Fruit fly (Drosophila melanogaster) whole organism, embryonic: ENCODE measurements around the gene CG17754.

Source experiments
- CG1024 ChIP-seq: fragments of 200-800 bp; sonication (Bioruptor generic); IDR thresholded peaks from 2 replicates; pipeline ENCODE4 v1.3.6; 2022; ENCODE audit warnings: missing biosample characterization, missing genetic modification characterization
- CG10654 ChIP-seq: fragments of 200-800 bp; sonication (Bioruptor generic); optimal IDR thresholded peaks from 2 replicates; lab custom pipeline; 2016; ENCODE audit warnings: missing biosample characterization, missing genetic modification characterization
- CG11398 ChIP-seq: fragments of 200-800 bp; sonication (Bioruptor generic); optimal IDR thresholded peaks from 2 replicates; lab custom pipeline; 2016; ENCODE audit warnings: missing biosample characterization, missing genetic modification characterization
- CG11456 ChIP-seq: fragments of 200-800 bp; sonication (Bioruptor generic); IDR thresholded peaks from 3 replicates; pipeline ENCODE4 v1.3.6; 2022; ENCODE audit warnings: missing biosample characterization, missing genetic modification characterization
- CG11723 ChIP-seq: fragments of 200-800 bp; sonication (Bioruptor generic); optimal IDR thresholded peaks from 2 replicates; lab custom pipeline; 2017; ENCODE audit warnings: missing biosample characterization, mild to moderate bottlenecking, missing genetic modification characterization
- CG12104 ChIP-seq: fragments of 200-800 bp; sonication (Bioruptor generic); optimal IDR thresholded peaks from 3 replicates; lab custom pipeline; 2016; ENCODE audit warnings: missing biosample characterization, missing genetic modification characterization
- CG12236 ChIP-seq: fragments of 200-800 bp; sonication (Bioruptor generic); optimal IDR thresholded peaks from 2 replicates; lab custom pipeline; 2016; ENCODE audit warnings: missing biosample characterization, missing genetic modification characterization
- CG1233 ChIP-seq: fragments of 200-800 bp; sonication (Bioruptor generic); optimal IDR thresholded peaks from 4 replicates; lab custom pipeline; 2018; ENCODE audit warnings: missing biosample characterization, mild to moderate bottlenecking, missing genetic modification characterization
- CG13624 ChIP-seq: fragments of 200-800 bp; sonication (Bioruptor generic); optimal IDR thresholded peaks from 2 replicates; lab custom pipeline; 2016; ENCODE audit warnings: missing biosample characterization, missing genetic modification characterization
- CG15011 ChIP-seq: fragments of 200-800 bp; sonication (Bioruptor generic); optimal IDR thresholded peaks from 3 replicates; lab custom pipeline; 2018; ENCODE audit warnings: missing biosample characterization, mild to moderate bottlenecking, missing genetic modification characterization
- CG16813 ChIP-seq: fragments of 200-800 bp; sonication (Bioruptor generic); IDR thresholded peaks from 3 replicates; pipeline ENCODE4 v1.3.6; 2022; ENCODE audit warnings: missing biosample characterization, missing genetic modification characterization; ENCODE audit not compliant: partially characterized antibody
- CG16863 ChIP-seq: fragments of 200-800 bp; sonication (Bioruptor generic); optimal IDR thresholded peaks from 3 replicates; lab custom pipeline; 2016; ENCODE audit warnings: missing biosample characterization, missing genetic modification characterization
- CG2199 ChIP-seq: fragments of 200-800 bp; sonication (Bioruptor generic); IDR thresholded peaks from 3 replicates; pipeline ENCODE4 v1.3.6; 2022; ENCODE audit warnings: missing biosample characterization, missing genetic modification characterization
- CG2678 ChIP-seq: fragments of 200-800 bp; sonication (Bioruptor generic); optimal IDR thresholded peaks from 3 replicates; lab custom pipeline; 2019; ENCODE audit warnings: missing biosample characterization, mild to moderate bottlenecking, missing genetic modification characterization, moderate library complexity
- CG32532 ChIP-seq: fragments of 200-800 bp; sonication (Bioruptor generic); IDR thresholded peaks from 2 replicates; pipeline ENCODE4 v1.3.6; 2022; ENCODE audit warnings: missing biosample characterization, missing genetic modification characterization
- CG4282 ChIP-seq: fragments of 200-800 bp; sonication (Bioruptor generic); optimal IDR thresholded peaks from 2 replicates; lab custom pipeline; 2016; ENCODE audit warnings: missing biosample characterization, missing genetic modification characterization
- CG4424 ChIP-seq: fragments of 200-800 bp; sonication (Bioruptor generic); optimal IDR thresholded peaks from 3 replicates; lab custom pipeline; 2016; ENCODE audit warnings: missing biosample characterization, missing genetic modification characterization
- CG4730 ChIP-seq: fragments of 200-800 bp; sonication (Bioruptor generic); IDR thresholded peaks from 2 replicates; pipeline ENCODE4 v1.3.6; 2022; ENCODE audit warnings: missing biosample characterization, missing genetic modification characterization
- CG7372 ChIP-seq: fragments of 200-800 bp; sonication (Bioruptor generic); IDR thresholded peaks from 2 replicates; pipeline ENCODE4 v1.3.6; 2022; ENCODE audit warnings: missing biosample characterization, missing genetic modification characterization
- CG9797 ChIP-seq: fragments of 200-800 bp; sonication (Bioruptor generic); optimal IDR thresholded peaks from 3 replicates; lab custom pipeline; 2018; ENCODE audit warnings: missing biosample characterization, mild to moderate bottlenecking, missing genetic modification characterization
- CHES-1-like ChIP-seq: fragments of 200-800 bp; sonication (Bioruptor generic); optimal IDR thresholded peaks from 2 replicates; lab custom pipeline; 2016; ENCODE audit warnings: missing biosample characterization, missing genetic modification characterization
- D19A ChIP-seq: fragments of 200-800 bp; optimal IDR thresholded peaks from 3 replicates; lab custom pipeline; 2019; ENCODE audit warnings: missing biosample characterization, mild to moderate bottlenecking, missing genetic modification characterization, moderate library complexity
- Dbx ChIP-seq: fragments of 200-800 bp; sonication (Bioruptor generic); IDR thresholded peaks from 3 replicates; pipeline ENCODE4 v1.3.6; 2022; ENCODE audit warnings: missing biosample characterization, missing genetic modification characterization
- Dll ChIP-seq: fragments of 200-800 bp; sonication (Bioruptor generic); IDR thresholded peaks from 4 replicates; pipeline ENCODE4 v1.3.6; 2022; ENCODE audit warnings: missing biosample characterization, missing genetic modification characterization; ENCODE audit not compliant: partially characterized antibody
- GATAe ChIP-seq: fragments of 200-800 bp; sonication (Bioruptor generic); conservative IDR thresholded peaks from 2 replicates; pipeline ENCODE4 v1.3.6; 2022; ENCODE audit warnings: missing biosample characterization, missing genetic modification characterization
- HLH3B ChIP-seq: fragments of 200-800 bp; sonication (Bioruptor generic); IDR thresholded peaks from 2 replicates; pipeline ENCODE4 v1.3.6; 2022; ENCODE audit warnings: missing biosample characterization, missing genetic modification characterization
- Hand ChIP-seq: fragments of 200-800 bp; sonication (Bioruptor generic); optimal IDR thresholded peaks from 2 replicates; lab custom pipeline; 2017; ENCODE audit warnings: mild to moderate bottlenecking, missing biosample characterization, missing genetic modification reagents, missing genetic modification characterization
- Jarid2 ChIP-seq: fragments of 200-800 bp; sonication (Bioruptor generic); optimal IDR thresholded peaks from 3 replicates; lab custom pipeline; 2017; ENCODE audit warnings: mild to moderate bottlenecking, missing biosample characterization, missing genetic modification reagents, missing genetic modification characterization
- Mes4 ChIP-seq: fragments of 200-800 bp; sonication (Bioruptor generic); optimal IDR thresholded peaks from 2 replicates; lab custom pipeline; 2016; ENCODE audit warnings: missing biosample characterization, missing genetic modification characterization
- Nf-YC ChIP-seq: fragments of 200-800 bp; optimal IDR thresholded peaks from 3 replicates; lab custom pipeline; 2019; ENCODE audit warnings: missing biosample characterization, mild to moderate bottlenecking, missing genetic modification characterization, moderate library complexity
- NfI ChIP-seq: fragments of 200-800 bp; sonication (Bioruptor generic); optimal IDR thresholded peaks from 3 replicates; lab custom pipeline; 2018; ENCODE audit warnings: missing biosample characterization, mild to moderate bottlenecking, missing genetic modification characterization, moderate library complexity
- Rfx ChIP-seq: fragments of 200-800 bp; sonication (Bioruptor generic); IDR thresholded peaks from 2 replicates; pipeline ENCODE4 v1.3.6; 2022; ENCODE audit warnings: missing biosample characterization, missing genetic modification characterization
- ara ChIP-seq: fragments of 200-800 bp; sonication (Bioruptor generic); IDR thresholded peaks from 2 replicates; pipeline ENCODE4 v1.3.6; 2022; ENCODE audit warnings: missing biosample characterization, missing genetic modification characterization
- chinmo ChIP-seq: fragments of 200-800 bp; sonication (Bioruptor generic); IDR thresholded peaks from 4 replicates; pipeline ENCODE4 v1.3.6; 2022; ENCODE audit warnings: missing biosample characterization, missing genetic modification characterization; ENCODE audit not compliant: partially characterized antibody
- dpn ChIP-seq, 2 experiments: fragments of 200-800 bp; sonication (Bioruptor generic); optimal IDR thresholded peaks; 3 replicates each; lab custom pipeline; 2016; ENCODE audit warnings: missing biosample characterization in 2 of 2, missing genetic modification characterization in 2 of 2
- emc ChIP-seq: fragments of 200-800 bp; sonication (Bioruptor generic); optimal IDR thresholded peaks from 2 replicates; lab custom pipeline; 2016; ENCODE audit warnings: missing biosample characterization, missing genetic modification characterization
- ems ChIP-seq: fragments of 200-800 bp; sonication (Bioruptor generic); optimal IDR thresholded peaks from 3 replicates; lab custom pipeline; 2016; ENCODE audit warnings: missing biosample characterization, missing genetic modification characterization
- en ChIP-seq: fragments of 200-800 bp; sonication (Bioruptor generic); optimal IDR thresholded peaks from 2 replicates; lab custom pipeline; 2016; ENCODE audit warnings: missing biosample characterization, missing genetic modification characterization
- fd3F ChIP-seq: fragments of 200-800 bp; sonication (Bioruptor generic); optimal IDR thresholded peaks from 2 replicates; lab custom pipeline; 2018; ENCODE audit warnings: missing biosample characterization, mild to moderate bottlenecking, missing genetic modification characterization, moderate library complexity
- grn ChIP-seq: fragments of 200-800 bp; sonication (Bioruptor generic); optimal IDR thresholded peaks from 3 replicates; lab custom pipeline; 2017; ENCODE audit warnings: missing biosample characterization, missing genetic modification characterization
- lmd ChIP-seq: fragments of 200-800 bp; sonication (Bioruptor generic); IDR thresholded peaks from 2 replicates; pipeline ENCODE4 v1.3.6; 2022; ENCODE audit warnings: missing biosample characterization, missing genetic modification characterization
- luna ChIP-seq: fragments of 200-800 bp; sonication (Bioruptor generic); optimal IDR thresholded peaks from 2 replicates; lab custom pipeline; 2016; ENCODE audit warnings: missing biosample characterization, missing genetic modification characterization
- peb ChIP-seq: fragments of 200-800 bp; sonication (Bioruptor generic); IDR thresholded peaks from 2 replicates; pipeline ENCODE4 v1.3.6; 2022; ENCODE audit warnings: missing biosample characterization, missing genetic modification characterization
- pho ChIP-seq: fragments of 200-800 bp; sonication (Bioruptor generic); optimal IDR thresholded peaks from 2 replicates; lab custom pipeline; 2016; ENCODE audit warnings: missing biosample characterization, missing genetic modification characterization
- ro ChIP-seq: fragments of 200-800 bp; sonication (Bioruptor generic); IDR thresholded peaks from 2 replicates; pipeline ENCODE4 v1.3.6; 2022; ENCODE audit warnings: missing biosample characterization, missing genetic modification characterization
- sd ChIP-seq: fragments of 200-800 bp; sonication (Bioruptor generic); optimal IDR thresholded peaks from 3 replicates; lab custom pipeline; 2018; ENCODE audit warnings: missing biosample characterization, mild to moderate bottlenecking, missing genetic modification characterization, moderate library complexity
- sens-2 ChIP-seq: fragments of 200-800 bp; sonication (Bioruptor generic); IDR thresholded peaks from 2 replicates; pipeline ENCODE4 v1.3.6; 2022; ENCODE audit warnings: missing biosample characterization, missing genetic modification characterization
- seq ChIP-seq: fragments of 200-800 bp; sonication (Bioruptor generic); IDR thresholded peaks from 2 replicates; pipeline ENCODE4 v1.3.6; 2022; ENCODE audit warnings: missing biosample characterization, missing genetic modification characterization
- tx ChIP-seq: fragments of 200-800 bp; sonication (Bioruptor generic); optimal IDR thresholded peaks from 2 replicates; lab custom pipeline; 2016; ENCODE audit warnings: missing biosample characterization, missing genetic modification characterization
- unpg ChIP-seq: fragments of 200-800 bp; sonication (Bioruptor generic); optimal IDR thresholded peaks from 3 replicates; lab custom pipeline; 2018; ENCODE audit warnings: missing biosample characterization, mild to moderate bottlenecking, missing genetic modification characterization, moderate library complexity
- usp ChIP-seq: fragments of >200 bp; optimal IDR thresholded peaks from 2 replicates; lab custom pipeline; 2017; ENCODE audit warnings: missing biosample characterization, missing genetic modification characterization
- yki ChIP-seq: fragments of >200 bp; optimal IDR thresholded peaks from 3 replicates; lab custom pipeline; 2018

Gene CG17754

dm6 chrX:9243417-9243884 is 6.8 kb upstream of the CG17754 start, which contains the start of the genes mxc and Larp7 (continued):
- TF ChIP-seq peb (no peak), Jarid2 (GFP tag; lab: Kevin White, UChicago) (no peak), CG15011 (GFP tag; lab: Kevin White, UChicago) (no peak), chinmo (GFP tag; lab: Robert Waterston, UW) (peak; percentile 79; the same call in 2 of the 4 replicates), Dll (GFP tag; lab: Robert Waterston, UW) (peak; percentile 93), HLH3B (no peak; the same call in 1 of the 2 replicates), Nf-YC (no peak), CG11398 (GFP tag; lab: Kevin White, UChicago) (no peak), CG11723 (GFP tag; lab: Kevin White, UChicago) (no peak), dpn (GFP tag; optimal IDR thresholded peaks at IDR 0.05; lab: Kevin White, UChicago) (peak; percentile 66 to 73), lmd (GFP tag; lab: Robert Waterston, UW) (peak; percentile 29; the same call in 1 of the 2 replicates), en (no peak), ems (GFP tag; lab: Kevin White, UChicago) (peak; percentile 37), CG9797 (GFP tag; lab: Kevin White, UChicago) (peak; percentile 53), CG4730 (GFP tag; lab: Robert Waterston, UW) (no peak), fd3F (GFP tag; lab: Kevin White, UChicago) (peak; percentile 55), CG12104 (GFP tag; lab: Kevin White, UChicago) (peak; percentile 35), sens-2 (no peak), CG16863 (GFP tag; lab: Kevin White, UChicago) (peak; percentile 33), ara (GFP tag; lab: Robert Waterston, UW) (no peak), usp (GFP tag; lab: Kevin White, UChicago) (no peak), CG32532 (peak; percentile 64; the same call in 1 of the 2 replicates), CG10654 (GFP tag; lab: Kevin White, UChicago) (peak; percentile 41), Mes4 (peak; percentile 40), CG11456 (GFP tag; lab: Robert Waterston, UW) (0 out of 3 replicates have a peak, but pooled peaks have one; percentile 44), luna (GFP tag; lab: Kevin White, UChicago) (no peak), grn (GFP tag; lab: Kevin White, UChicago) (no peak), CG12236 (GFP tag; lab: Kevin White, UChicago) (no peak), CHES-1-like (peak; percentile 78), GATAe (no peak), emc (GFP tag; lab: Kevin White, UChicago) (no peak), CG7372 (GFP tag; lab: Robert Waterston, UW) (peak; percentile 46; the same call in 1 of the 2 replicates), CG2678 (tag; lab: Kevin White, UChicago) (no peak), CG1024 (GFP tag; lab: Robert Waterston, UW) (no peak), seq (GFP tag; lab: Robert Waterston, UW) (no peak), sd (tag; lab: Kevin White, UChicago) (no peak), Rfx (GFP tag; lab: Robert Waterston, UW) (peak; percentile 64), CG4424 (GFP tag; lab: Kevin White, UChicago) (peak; percentile 34), ro (GFP tag; lab: Robert Waterston, UW) (no peak), CG4282 (GFP tag; lab: Kevin White, UChicago) (peak; percentile 16), Hand (GFP tag; lab: Kevin White, UChicago) (no peak), CG1233 (GFP tag; lab: Kevin White, UChicago) (no peak), CG2199 (GFP tag; lab: Robert Waterston, UW) (no peak), unpg (no peak), CG13624 (GFP tag; lab: Kevin White, UChicago) (peak; percentile 70), Dbx (GFP tag; lab: Robert Waterston, UW) (peak; percentile 58; the same call in 1 of the 3 replicates), yki (lab: Kevin White, UChicago) (no peak), pho (GFP tag; lab: Kevin White, UChicago) (peak; percentile 70), CG16813 (peak; percentile 91), D19A (tag; lab: Kevin White, UChicago) (no peak), tx (GFP tag; lab: Kevin White, UChicago) (peak; percentile 54), NfI (GFP tag; lab: Kevin White, UChicago) (peak; percentile 60)
